Worm (Caenorhabditis elegans): Measurements from ENCODE around the gene his-4.

DNA sequence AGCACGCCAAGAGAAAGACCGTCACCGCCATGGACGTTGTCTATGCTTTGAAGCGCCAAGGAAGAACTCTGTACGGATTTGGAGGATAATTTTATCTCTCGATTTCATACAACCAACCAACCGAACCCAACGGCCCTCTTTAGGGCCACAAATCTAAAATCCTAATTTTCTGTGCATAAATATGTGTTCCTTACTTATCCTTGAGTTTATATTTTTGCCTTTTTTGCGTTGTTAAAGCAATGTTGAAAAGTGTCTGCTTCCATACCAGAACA is 2.4 kb upstream of the his-4 start:
- TF ChIP-seq ztf-11 (tag; optimal IDR thresholded peaks at IDR 0.05) (no peak), ama-1 (optimal IDR thresholded peaks at IDR 0.05) (no peak), ceh-82 (tag; optimal IDR thresholded peaks at IDR 0.05) (no peak), mab-5 (tag; optimal IDR thresholded peaks at IDR 0.05) (no peak), ztf-4 (tag; optimal IDR thresholded peaks at IDR 0.05) (no peak), nhr-12 (tag; optimal IDR thresholded peaks at IDR 0.05) (no peak), zag-1 (tag; optimal IDR thresholded peaks at IDR 0.05) (no peak), alr-1 (tag; optimal IDR thresholded peaks at IDR 0.05) (no peak), C34F6.9 (tag; optimal IDR thresholded peaks at IDR 0.05) (no peak), nhr-25 (tag; optimal IDR thresholded peaks at IDR 0.05) (no peak), ZK546.5 (tag; optimal IDR thresholded peaks at IDR 0.05) (no peak), lsy-2 (tag; optimal IDR thresholded peaks at IDR 0.05) (no peak)

Data from whole organism, L2 larva.